Worm (Caenorhabditis elegans): ENCODE data around the gene gldi-8.

DNA sequence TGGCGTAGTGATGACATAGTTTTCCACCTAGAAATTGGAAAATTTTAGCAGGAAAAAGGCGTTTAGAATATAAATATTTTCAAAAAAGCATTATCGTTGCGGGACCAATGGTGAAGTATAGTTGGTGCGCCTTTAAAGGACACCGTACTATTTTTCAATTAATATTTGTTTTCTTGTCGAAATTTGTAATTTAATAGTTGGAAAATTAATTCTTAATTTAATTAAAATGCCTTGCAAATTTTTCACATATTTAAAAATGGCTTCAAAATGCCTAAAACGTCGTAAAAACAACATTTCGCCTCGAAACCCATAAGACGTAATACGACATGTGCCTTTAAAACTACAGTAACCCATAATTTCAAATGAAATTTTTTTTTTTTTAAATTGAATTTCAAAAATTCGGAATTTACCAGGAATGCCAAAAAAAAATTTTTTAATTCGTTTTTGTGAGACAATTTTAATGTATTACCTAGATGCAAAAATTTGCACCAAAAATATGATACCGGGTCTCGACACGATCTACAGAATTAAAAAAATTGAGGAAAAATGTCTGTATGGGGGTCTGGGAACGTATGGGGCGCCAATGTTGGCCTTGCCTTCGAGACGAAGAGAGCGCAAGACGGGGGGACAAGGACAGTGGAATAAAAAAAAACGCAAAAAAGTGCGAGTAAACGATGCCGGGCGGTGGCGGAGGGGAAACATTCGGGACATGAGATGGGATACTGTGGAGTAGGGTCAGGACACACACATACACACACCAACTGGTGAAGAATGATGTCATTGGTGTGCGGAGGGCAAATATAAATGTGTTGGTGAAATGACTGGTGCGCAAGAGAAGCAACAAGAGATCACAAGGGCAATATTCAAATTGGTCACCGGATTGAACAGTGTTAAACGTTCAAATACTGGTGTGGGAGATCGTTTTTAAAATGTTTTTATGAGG, 23.9 kb downstream of the gldi-8 start, which contains the start of gene aakg-1:
- TF ChIP-seq aly-2 (tag; optimal IDR thresholded peaks at IDR 0.05) (no peak), unc-39 (tag; optimal IDR thresholded peaks at IDR 0.05) (no peak), ztf-11 (tag; optimal IDR thresholded peaks at IDR 0.05) (no peak), nhr-12 (tag; optimal IDR thresholded peaks at IDR 0.05) (no peak), lin-13 (GFP tag; optimal IDR thresholded peaks at IDR 0.05) (no peak), lsy-2 (tag; optimal IDR thresholded peaks at IDR 0.05) (no peak), mdl-1 (tag; optimal IDR thresholded peaks at IDR 0.05) (no peak), Y55F3AM.14 (GFP tag; optimal IDR thresholded peaks at IDR 0.05) (no peak), lin-11 (tag; optimal IDR thresholded peaks at IDR 0.05) (no peak), egl-27 (tag; optimal IDR thresholded peaks at IDR 0.05) (no peak), ztf-4 (tag; optimal IDR thresholded peaks at IDR 0.05) (no peak), ceh-82 (tag; optimal IDR thresholded peaks at IDR 0.05) (no peak), fos-1 (tag; optimal IDR thresholded peaks at IDR 0.05) (no peak), nhr-23 (tag; optimal IDR thresholded peaks at IDR 0.05) (no peak)

All from whole organism, L2 larva.